Fruit fly (Drosophila melanogaster) whole organism, prepupa: ENCODE measurements around the gene CG42238.

ENCODE experiments used
- Blimp-1 ChIP-seq: fragments of 200-800 bp; sonication (Bioruptor generic); optimal IDR thresholded peaks from 3 replicates; lab custom pipeline; 2017; ENCODE audit warnings: missing biosample characterization, missing genetic modification characterization, mild to moderate bottlenecking, moderate library complexity, missing genetic modification reagents
- CG15336 ChIP-seq: fragments of 200-800 bp; sonication (Bioruptor generic); IDR thresholded peaks from 2 replicates; pipeline ENCODE4 v1.3.6; 2022; ENCODE audit warnings: missing biosample characterization, missing genetic modification characterization
- CG16779 ChIP-seq: fragments of 200-800 bp; sonication (Bioruptor generic); optimal IDR thresholded peaks from 3 replicates; lab custom pipeline; 2017; ENCODE audit warnings: missing biosample characterization, mild to moderate bottlenecking, missing genetic modification characterization
- CG34406 ChIP-seq: fragments of 200-800 bp; sonication (Bioruptor generic); optimal IDR thresholded peaks from 3 replicates; lab custom pipeline; 2016; ENCODE audit warnings: missing biosample characterization, missing genetic modification characterization
- CG8119 ChIP-seq: fragments of 200-800 bp; sonication (Bioruptor generic); IDR thresholded peaks from 3 replicates; pipeline ENCODE4 v1.3.6; 2022; ENCODE audit warnings: missing biosample characterization, missing genetic modification characterization
- Ets21C ChIP-seq: fragments of 200-800 bp; sonication (Bioruptor generic); optimal IDR thresholded peaks from 3 replicates; lab custom pipeline; 2016; ENCODE audit warnings: missing biosample characterization, missing genetic modification characterization
- OdsH ChIP-seq: fragments of 200-800 bp; sonication (Bioruptor generic); optimal IDR thresholded peaks from 3 replicates; lab custom pipeline; 2016; ENCODE audit warnings: missing biosample characterization, missing genetic modification characterization

- TF ChIP-seq CG8119 (GFP tag; lab: Robert Waterston, UW) (no peak), CG16779 (no peak), CG15336 (no peak), Blimp-1 (GFP tag; lab: Kevin White, UChicago) (no peak), OdsH (GFP tag; lab: Kevin White, UChicago) (no peak), Ets21C (GFP tag; lab: Kevin White, UChicago) (no peak), CG34406 (GFP tag; lab: Kevin White, UChicago) (no peak)
These were observed 128.8 kb downstream of the CG42238 start for dm6 chr2L:20923088-20923571.
